Fruit fly (Drosophila melanogaster) whole organism, embryonic: Measurements from ENCODE around the gene dlg1.

ENCODE experiments used
- Abd-B ChIP-seq: fragments of 200-800 bp; sonication (Bioruptor generic); optimal IDR thresholded peaks from 2 replicates; lab custom pipeline; 2018; ENCODE audit warnings: missing biosample characterization, mild to moderate bottlenecking, missing genetic modification characterization, moderate library complexity
- BtbVII ChIP-seq: fragments of 200-800 bp; sonication (Bioruptor generic); optimal IDR thresholded peaks from 3 replicates; lab custom pipeline; 2017; ENCODE audit warnings: missing biosample characterization, mild to moderate bottlenecking, missing genetic modification characterization
- Bteb2 ChIP-seq: fragments of 200-800 bp; sonication (Bioruptor generic); optimal IDR thresholded peaks from 2 replicates; lab custom pipeline; 2016; ENCODE audit warnings: missing biosample characterization, missing genetic modification characterization
- CG11456 ChIP-seq: fragments of 200-800 bp; sonication (Bioruptor generic); IDR thresholded peaks from 3 replicates; pipeline ENCODE4 v1.3.6; 2022; ENCODE audit warnings: missing biosample characterization, missing genetic modification characterization
- CG12219 ChIP-seq: fragments of 200-800 bp; sonication (Bioruptor generic); optimal IDR thresholded peaks from 3 replicates; lab custom pipeline; 2018; ENCODE audit warnings: missing biosample characterization, mild to moderate bottlenecking, missing genetic modification characterization
- CG12299 ChIP-seq: fragments of 200-800 bp; sonication (Bioruptor generic); optimal IDR thresholded peaks from 2 replicates; lab custom pipeline; 2018; ENCODE audit warnings: missing biosample characterization, mild to moderate bottlenecking, missing genetic modification characterization
- CG12942 ChIP-seq: fragments of 200-800 bp; sonication (Bioruptor generic); optimal IDR thresholded peaks from 3 replicates; lab custom pipeline; 2016; ENCODE audit warnings: missing biosample characterization, missing genetic modification characterization
- CG15479 ChIP-seq: fragments of 200-800 bp; sonication (Bioruptor generic); optimal IDR thresholded peaks from 3 replicates; lab custom pipeline; 2019; ENCODE audit warnings: missing biosample characterization, mild to moderate bottlenecking, missing genetic modification characterization, moderate library complexity
- CG1647 ChIP-seq: fragments of 200-800 bp; sonication (Bioruptor generic); optimal IDR thresholded peaks from 3 replicates; lab custom pipeline; 2016; ENCODE audit warnings: missing biosample characterization, missing genetic modification characterization
- CG17359 ChIP-seq: fragments of 200-800 bp; sonication (Bioruptor generic); optimal IDR thresholded peaks from 3 replicates; lab custom pipeline; 2018; ENCODE audit warnings: missing biosample characterization, mild to moderate bottlenecking, missing genetic modification characterization, moderate library complexity
- CG17802 ChIP-seq: fragments of 200-800 bp; sonication (Bioruptor generic); optimal IDR thresholded peaks from 2 replicates; lab custom pipeline; 2018; ENCODE audit warnings: missing biosample characterization, mild to moderate bottlenecking, missing genetic modification characterization, moderate library complexity
- CG18619 ChIP-seq: fragments of 200-800 bp; sonication (Bioruptor generic); optimal IDR thresholded peaks from 3 replicates; lab custom pipeline; 2017; ENCODE audit warnings: missing biosample characterization, mild to moderate bottlenecking, missing genetic modification characterization
- CG18764 ChIP-seq: fragments of 200-800 bp; sonication (Bioruptor generic); optimal IDR thresholded peaks from 3 replicates; lab custom pipeline; 2016; ENCODE audit warnings: missing biosample characterization, missing genetic modification characterization
- CG30431 ChIP-seq: fragments of 200-800 bp; sonication (Bioruptor generic); optimal IDR thresholded peaks from 2 replicates; lab custom pipeline; 2017; ENCODE audit warnings: missing biosample characterization, missing genetic modification characterization
- CG3726 ChIP-seq: fragments of 200-800 bp; sonication (Bioruptor generic); IDR thresholded peaks from 3 replicates; pipeline ENCODE4, ENCODE4 v1.3.6; 2022; ENCODE audit warnings: missing biosample characterization, missing genetic modification characterization
- CG3838 ChIP-seq: fragments of 200-800 bp; sonication (Bioruptor generic); optimal IDR thresholded peaks from 3 replicates; lab custom pipeline; 2016; ENCODE audit warnings: missing biosample characterization, missing genetic modification characterization
- CG7786 ChIP-seq: fragments of 200-800 bp; sonication (Bioruptor generic); optimal IDR thresholded peaks from 2 replicates; lab custom pipeline; 2016; ENCODE audit warnings: missing biosample characterization, missing genetic modification characterization
- CG9727 ChIP-seq: fragments of 200-800 bp; sonication (Bioruptor generic); optimal IDR thresholded peaks from 3 replicates; lab custom pipeline; 2017; ENCODE audit warnings: missing biosample characterization, mild to moderate bottlenecking, missing genetic modification characterization
- Dad ChIP-seq: fragments of 200-800 bp; sonication (Bioruptor generic); optimal IDR thresholded peaks from 3 replicates; lab custom pipeline; 2016; ENCODE audit warnings: missing biosample characterization, missing genetic modification characterization
- Dbx ChIP-seq: fragments of 200-800 bp; sonication (Bioruptor generic); IDR thresholded peaks from 3 replicates; pipeline ENCODE4 v1.3.6; 2022; ENCODE audit warnings: missing biosample characterization, missing genetic modification characterization
- Dfd ChIP-seq, 2 experiments: fragments of >200 bp; optimal IDR thresholded peaks; 2 replicates each; lab custom pipeline; 2017; ENCODE audit warnings: missing biosample characterization in 2 of 2, missing genetic modification characterization in 2 of 2
- Doc3 ChIP-seq: fragments of 200-800 bp; sonication (Bioruptor generic); IDR thresholded peaks from 3 replicates; pipeline ENCODE4 v1.3.6; 2022; ENCODE audit warnings: missing biosample characterization, missing genetic modification characterization; ENCODE audit not compliant: partially characterized antibody
- Fer1 ChIP-seq: fragments of 200-800 bp; sonication (Bioruptor generic); optimal IDR thresholded peaks from 2 replicates; lab custom pipeline; 2017; ENCODE audit warnings: missing biosample characterization, mild to moderate bottlenecking, missing genetic modification characterization
- Hand ChIP-seq: fragments of 200-800 bp; sonication (Bioruptor generic); optimal IDR thresholded peaks from 2 replicates; lab custom pipeline; 2017; ENCODE audit warnings: mild to moderate bottlenecking, missing biosample characterization, missing genetic modification reagents, missing genetic modification characterization
- Hey ChIP-seq: fragments of 200-800 bp; sonication (Bioruptor generic); optimal IDR thresholded peaks from 3 replicates; lab custom pipeline; 2018; ENCODE audit warnings: missing biosample characterization, mild to moderate bottlenecking, missing genetic modification characterization
- HmgZ ChIP-seq: fragments of 200-800 bp; sonication (Bioruptor generic); optimal IDR thresholded peaks from 2 replicates; lab custom pipeline; 2018; ENCODE audit warnings: missing biosample characterization, mild to moderate bottlenecking, missing genetic modification characterization
- Hr78 ChIP-seq, 2 experiments: fragments of 200-800 bp in 1 of 2; fragments of >200 bp in 1 of 2; sonication (Bioruptor generic) in 1 of 2; optimal IDR thresholded peaks; 2 replicates each; lab custom pipeline; 2017 to 2019; ENCODE audit warnings: missing biosample characterization in 2 of 2, missing genetic modification characterization in 2 of 2, mild to moderate bottlenecking in 1 of 2, moderate library complexity in 1 of 2
- Lim3 ChIP-seq: fragments of 200-800 bp; sonication (Bioruptor generic); IDR thresholded peaks from 2 replicates; pipeline ENCODE4 v1.3.6; 2022; ENCODE audit warnings: missing biosample characterization, missing genetic modification characterization
- Lpt ChIP-seq: fragments of >200 bp; optimal IDR thresholded peaks from 2 replicates; lab custom pipeline; 2018; ENCODE audit warnings: missing biosample characterization, missing genetic modification characterization
- Med ChIP-seq: fragments of 200-800 bp; sonication (Bioruptor generic); peaks from one replicate; lab custom pipeline; 2016; ENCODE audit warnings: missing biosample characterization, missing genetic modification characterization, mild to moderate bottlenecking, inconsistent platforms, moderate library complexity
- NK7.1 ChIP-seq: fragments of 200-800 bp; sonication (Bioruptor generic); optimal IDR thresholded peaks from 3 replicates; lab custom pipeline; 2016; ENCODE audit warnings: missing biosample characterization, missing genetic modification characterization
- Nf-YB ChIP-seq: fragments of 200-800 bp; sonication (Bioruptor generic); optimal IDR thresholded peaks from 3 replicates; lab custom pipeline; 2019; ENCODE audit warnings: missing biosample characterization, mild to moderate bottlenecking, missing genetic modification characterization, moderate library complexity
- PHDP ChIP-seq: fragments of 200-800 bp; sonication (Bioruptor generic); optimal IDR thresholded peaks from 3 replicates; lab custom pipeline; 2018; ENCODE audit warnings: missing biosample characterization, mild to moderate bottlenecking, missing genetic modification characterization, moderate library complexity
- Usf ChIP-seq: fragments of 200-800 bp; sonication (Bioruptor generic); optimal IDR thresholded peaks from 2 replicates; lab custom pipeline; 2017; ENCODE audit warnings: missing genotype, missing biosample characterization, missing genetic modification characterization
- ci ChIP-seq: fragments of 200-800 bp; sonication (Bioruptor generic); IDR thresholded peaks from 3 replicates; pipeline ENCODE4 v1.3.6; 2022; ENCODE audit warnings: missing biosample characterization, missing genetic modification characterization
- cwo ChIP-seq: fragments of 200-800 bp; sonication (Bioruptor generic); optimal IDR thresholded peaks from 3 replicates; lab custom pipeline; 2017; ENCODE audit warnings: missing biosample characterization, missing genetic modification characterization, mild to moderate bottlenecking, moderate library complexity, missing genetic modification reagents
- dan ChIP-seq: fragments of 200-800 bp; sonication (Bioruptor generic); IDR thresholded peaks from 2 replicates; pipeline ENCODE4 v1.3.6; 2022; ENCODE audit warnings: missing biosample characterization, missing genetic modification characterization
- danr ChIP-seq: fragments of 200-800 bp; sonication (Bioruptor generic); IDR thresholded peaks from 2 replicates; pipeline ENCODE4 v1.3.6; 2022; ENCODE audit warnings: missing biosample characterization, missing genetic modification characterization
- dm ChIP-seq: fragments of 200-800 bp; sonication (Bioruptor generic); optimal IDR thresholded peaks from 3 replicates; lab custom pipeline; 2016; ENCODE audit warnings: missing biosample characterization, missing genetic modification characterization
- dysf ChIP-seq: fragments of 200-800 bp; sonication (Bioruptor generic); IDR thresholded peaks from 3 replicates; pipeline ENCODE4 v1.3.6; 2022; ENCODE audit warnings: missing biosample characterization, missing genetic modification characterization
- fd96Cb ChIP-seq: fragments of 200-800 bp; sonication (Bioruptor generic); optimal IDR thresholded peaks from 2 replicates; lab custom pipeline; 2018; ENCODE audit warnings: missing biosample characterization, mild to moderate bottlenecking, missing genetic modification characterization, moderate library complexity
- gfzf ChIP-seq: fragments of 200-800 bp; sonication (Bioruptor generic); optimal IDR thresholded peaks from 2 replicates; lab custom pipeline; 2016; ENCODE audit warnings: missing biosample characterization, mild to moderate bottlenecking, missing genetic modification characterization, moderate library complexity
- luna ChIP-seq: fragments of 200-800 bp; sonication (Bioruptor generic); optimal IDR thresholded peaks from 2 replicates; lab custom pipeline; 2016; ENCODE audit warnings: missing biosample characterization, missing genetic modification characterization
- prd ChIP-seq, 3 experiments: fragments of >200 bp in 2 of 3; fragments of 200-800 bp in 1 of 3; sonication (Bioruptor generic) in 1 of 3; optimal IDR thresholded peaks in 2 of 3; IDR thresholded peaks in 1 of 3; 2 replicates in 2 of 3; 3 replicates in 1 of 3; pipeline versions ENCODE4 v1.3.6 to Lab custom; 2017 to 2022; ENCODE audit warnings: missing biosample characterization in 1 of 3, missing genetic modification characterization in 1 of 3
- slou ChIP-seq: fragments of 200-800 bp; sonication (Bioruptor generic); optimal IDR thresholded peaks from 3 replicates; lab custom pipeline; 2016; ENCODE audit warnings: missing biosample characterization, missing genetic modification characterization
- so ChIP-seq: fragments of 200-800 bp; sonication (Bioruptor generic); IDR thresholded peaks from 3 replicates; pipeline ENCODE4 v1.3.6; 2022; ENCODE audit warnings: missing biosample characterization, missing genetic modification characterization
- sug ChIP-seq: fragments of 200-800 bp; optimal IDR thresholded peaks from 2 replicates; lab custom pipeline; 2019; ENCODE audit warnings: missing biosample characterization, mild to moderate bottlenecking, missing genetic modification characterization, moderate library complexity
- toy ChIP-seq: fragments of 200-800 bp; sonication (Bioruptor generic); IDR thresholded peaks from 2 replicates; pipeline ENCODE4 v1.3.6; 2022; ENCODE audit warnings: missing biosample characterization, missing genetic modification characterization
- vnd ChIP-seq: fragments of 200-800 bp; sonication (Bioruptor generic); IDR thresholded peaks from 3 replicates; pipeline ENCODE4 v1.3.6; 2022; ENCODE audit warnings: missing biosample characterization, missing genetic modification characterization; ENCODE audit not compliant: partially characterized antibody
- wek ChIP-seq: fragments of 200-800 bp; sonication (Bioruptor generic); optimal IDR thresholded peaks from 3 replicates; lab custom pipeline; 2018; ENCODE audit warnings: missing biosample characterization, mild to moderate bottlenecking, missing genetic modification characterization, moderate library complexity
- zen2 ChIP-seq: fragments of 200-800 bp; sonication (Bioruptor generic); IDR thresholded peaks from 3 replicates; pipeline ENCODE4 v1.3.6; 2022; ENCODE audit warnings: missing biosample characterization, missing genetic modification characterization; ENCODE audit not compliant: partially characterized antibody

dlg1 gene

DNA sequence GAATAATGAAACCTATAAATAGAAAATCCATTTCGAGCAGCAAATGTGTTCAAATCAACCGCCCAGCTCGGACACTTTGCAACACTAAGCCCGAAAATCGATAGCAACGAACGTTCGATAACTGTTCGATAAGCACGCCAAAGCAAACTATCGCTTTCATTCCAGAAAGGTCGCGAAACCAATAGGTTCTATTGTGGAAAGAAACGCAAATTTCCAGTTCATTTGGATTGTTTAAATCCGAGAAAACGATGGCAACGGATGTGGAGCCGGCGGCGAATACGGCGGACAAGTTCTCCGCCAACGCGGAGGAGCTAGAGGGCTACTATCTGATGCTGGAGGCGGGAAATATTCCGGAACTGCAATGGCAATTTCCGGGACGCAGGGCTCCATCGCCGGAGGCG lies 10.4 kb upstream of the dlg1 start, which contains the start of gene Pa1 (continued):
- TF ChIP-seq ci (peak; percentile 68; the same call in 2 of the 3 replicates), dysf (no peak), BtbVII (no peak), gfzf (peak; percentile 12), Hey (tag; lab: Kevin White, UChicago) (no peak), CG12942 (no peak), CG9727 (GFP tag; lab: Kevin White, UChicago) (no peak), CG18619 (GFP tag; lab: Kevin White, UChicago) (no peak), prd (optimal IDR thresholded peaks at IDR 0.05; lab: Kevin White, UChicago) (no peak), prd (GFP tag; IDR thresholded peaks at IDR 0.05; lab: Robert Waterston, UW) (no peak), danr (GFP tag; lab: Robert Waterston, UW) (no peak), CG30431 (GFP tag; lab: Kevin White, UChicago) (no peak), Med (GFP tag; lab: Kevin White, UChicago) (peak; percentile 90), Usf (GFP tag; lab: Kevin White, UChicago) (no peak), Doc3 (GFP tag; lab: Robert Waterston, UW) (peak; percentile 55), Bteb2 (GFP tag; lab: Kevin White, UChicago) (no peak), dan (GFP tag; lab: Robert Waterston, UW) (no peak), CG7786 (GFP tag; lab: Kevin White, UChicago) (no peak), HmgZ (tag; lab: Kevin White, UChicago) (peak; percentile 37), dm (no peak), wek (GFP tag; lab: Kevin White, UChicago) (no peak), CG1647 (GFP tag; lab: Kevin White, UChicago) (no peak), vnd (GFP tag; lab: Robert Waterston, UW) (peak; percentile 54; the same call in 2 of the 3 replicates), toy (GFP tag; lab: Robert Waterston, UW) (no peak), PHDP (tag; lab: Kevin White, UChicago) (no peak), zen2 (GFP tag; lab: Robert Waterston, UW) (peak; percentile 74), sug (tag; lab: Kevin White, UChicago) (peak; percentile 17), CG3838 (GFP tag; lab: Kevin White, UChicago) (no peak), luna (GFP tag; lab: Kevin White, UChicago) (no peak), CG12219 (GFP tag; lab: Kevin White, UChicago) (no peak), NK7.1 (GFP tag; lab: Kevin White, UChicago) (no peak), Lpt (GFP tag; lab: Kevin White, UChicago) (no peak), Hr78 (GFP tag; optimal IDR thresholded peaks at IDR 0.05; lab: Kevin White, UChicago) (no peak), CG12299 (tag; lab: Kevin White, UChicago) (peak; percentile 15), so (GFP tag; lab: Robert Waterston, UW) (no peak), Hand (GFP tag; lab: Kevin White, UChicago) (no peak), CG18764 (GFP tag; lab: Kevin White, UChicago) (no peak), Nf-YB (GFP tag; lab: Kevin White, UChicago) (no peak), slou (GFP tag; lab: Kevin White, UChicago) (no peak), Fer1 (GFP tag; lab: Kevin White, UChicago) (peak; percentile 41), Lim3 (GFP tag; lab: Robert Waterston, UW) (no peak), Abd-B (GFP tag; lab: Kevin White, UChicago) (no peak), cwo (GFP tag; lab: Kevin White, UChicago) (no peak), Dad (GFP tag; lab: Kevin White, UChicago) (no peak), CG11456 (no peak), fd96Cb (tag; lab: Kevin White, UChicago) (no peak), Dfd (GFP tag; optimal IDR thresholded peaks at IDR 0.05; lab: Kevin White, UChicago) (no peak), Dbx (GFP tag; lab: Robert Waterston, UW) (no peak), CG17802 (tag; lab: Kevin White, UChicago) (no peak), CG3726 (GFP tag; lab: Robert Waterston, UW) (no peak), CG17359 (no peak), CG15479 (GFP tag; lab: Kevin White, UChicago) (no peak)
